Fruit fly (Drosophila melanogaster) whole organism, embryonic: Measurements from ENCODE around the gene Fbw5.

Source experiments
- ATbp ChIP-seq: fragments of 200-800 bp; sonication (Bioruptor generic); optimal IDR thresholded peaks from 2 replicates; lab custom pipeline; 2017; ENCODE audit warnings: missing biosample characterization, mild to moderate bottlenecking, missing genetic modification characterization, missing genetic modification reagents
- Ada2b ChIP-seq: fragments of 200-800 bp; sonication (Bioruptor generic); IDR thresholded peaks from 2 replicates; pipeline ENCODE4 v1.3.6; 2022; ENCODE audit warnings: missing biosample characterization, missing genetic modification characterization
- Atf-2 ChIP-seq: fragments of 200-800 bp; sonication (Bioruptor generic); optimal IDR thresholded peaks from 2 replicates; lab custom pipeline; 2016; ENCODE audit warnings: missing biosample characterization, missing genetic modification characterization
- B-H1 ChIP-seq: fragments of 200-800 bp; sonication (Bioruptor generic); IDR thresholded peaks from 3 replicates; pipeline ENCODE4 v1.3.6; 2022; ENCODE audit warnings: missing biosample characterization, missing genetic modification characterization
- B-H2 ChIP-seq: fragments of 200-800 bp; sonication (Bioruptor generic); optimal IDR thresholded peaks from 2 replicates; lab custom pipeline; 2018; ENCODE audit warnings: missing biosample characterization, mild to moderate bottlenecking, missing genetic modification characterization
- CG10267 ChIP-seq: fragments of 200-800 bp; sonication (Bioruptor generic); optimal IDR thresholded peaks from 2 replicates; lab custom pipeline; 2018; ENCODE audit warnings: missing biosample characterization, mild to moderate bottlenecking, missing genetic modification characterization, moderate library complexity
- CG10366 ChIP-seq: fragments of 200-800 bp; sonication (Bioruptor generic); IDR thresholded peaks from 2 replicates; pipeline ENCODE4 v1.3.6; 2022; ENCODE audit warnings: missing biosample characterization, missing genetic modification characterization
- CG11456 ChIP-seq: fragments of 200-800 bp; sonication (Bioruptor generic); IDR thresholded peaks from 3 replicates; pipeline ENCODE4 v1.3.6; 2022; ENCODE audit warnings: missing biosample characterization, missing genetic modification characterization
- CG13624 ChIP-seq: fragments of 200-800 bp; sonication (Bioruptor generic); optimal IDR thresholded peaks from 2 replicates; lab custom pipeline; 2016; ENCODE audit warnings: missing biosample characterization, missing genetic modification characterization
- CG14710 ChIP-seq: fragments of 200-800 bp; sonication (Bioruptor generic); optimal IDR thresholded peaks from 3 replicates; lab custom pipeline; 2019; ENCODE audit warnings: missing biosample characterization, mild to moderate bottlenecking, missing genetic modification characterization, moderate library complexity
- CG1602 ChIP-seq: fragments of 200-800 bp; sonication (Bioruptor generic); optimal IDR thresholded peaks from 3 replicates; lab custom pipeline; 2016; ENCODE audit warnings: missing biosample characterization, missing genetic modification characterization
- CG16815 ChIP-seq: fragments of 200-800 bp; sonication (Bioruptor generic); optimal IDR thresholded peaks from 3 replicates; lab custom pipeline; 2017; ENCODE audit warnings: missing biosample characterization, mild to moderate bottlenecking, missing genetic modification characterization
- CG3281 ChIP-seq: fragments of 200-800 bp; sonication (Bioruptor generic); optimal IDR thresholded peaks from 3 replicates; lab custom pipeline; 2017; ENCODE audit warnings: missing biosample characterization, mild to moderate bottlenecking, missing genetic modification characterization
- CG3726 ChIP-seq: fragments of 200-800 bp; sonication (Bioruptor generic); IDR thresholded peaks from 3 replicates; pipeline ENCODE4, ENCODE4 v1.3.6; 2022; ENCODE audit warnings: missing biosample characterization, missing genetic modification characterization
- CG4424 ChIP-seq: fragments of 200-800 bp; sonication (Bioruptor generic); optimal IDR thresholded peaks from 3 replicates; lab custom pipeline; 2016; ENCODE audit warnings: missing biosample characterization, missing genetic modification characterization
- CG6272 ChIP-seq: fragments of 200-800 bp; sonication (Bioruptor generic); IDR thresholded peaks from 2 replicates; pipeline ENCODE4 v1.3.6; 2022; ENCODE audit warnings: missing biosample characterization, missing genetic modification characterization
- CG8281 ChIP-seq: fragments of 200-800 bp; sonication (Bioruptor generic); optimal IDR thresholded peaks from 2 replicates; lab custom pipeline; 2018; ENCODE audit warnings: missing biosample characterization, mild to moderate bottlenecking, missing genetic modification characterization, moderate library complexity
- CG8388 ChIP-seq: fragments of 200-800 bp; sonication (Bioruptor generic); optimal IDR thresholded peaks from 2 replicates; lab custom pipeline; 2019; ENCODE audit warnings: missing biosample characterization, mild to moderate bottlenecking, missing genetic modification characterization, moderate library complexity
- CoRest ChIP-seq: fragments of 200-800 bp; sonication (Bioruptor generic); optimal IDR thresholded peaks from 3 replicates; lab custom pipeline; 2018; ENCODE audit warnings: missing biosample characterization, mild to moderate bottlenecking, missing genetic modification characterization, moderate library complexity
- Dad ChIP-seq: fragments of 200-800 bp; sonication (Bioruptor generic); optimal IDR thresholded peaks from 3 replicates; lab custom pipeline; 2016; ENCODE audit warnings: missing biosample characterization, missing genetic modification characterization
- Dref ChIP-seq: fragments of 200-800 bp; sonication (Bioruptor generic); IDR thresholded peaks from 2 replicates; pipeline ENCODE4 v1.3.6; 2022; ENCODE audit warnings: missing biosample characterization, missing genetic modification characterization
- Drgx ChIP-seq: fragments of 200-800 bp; sonication (Bioruptor generic); IDR thresholded peaks from 2 replicates; pipeline ENCODE4 v1.3.6; 2022; ENCODE audit warnings: missing biosample characterization, missing genetic modification characterization
- ERR ChIP-seq: fragments of 200-800 bp; sonication (Bioruptor generic); optimal IDR thresholded peaks from 2 replicates; lab custom pipeline; 2016; ENCODE audit warnings: missing biosample characterization, missing genetic modification characterization
- Gug ChIP-seq: fragments of 200-800 bp; sonication (Bioruptor generic); IDR thresholded peaks from 4 replicates; pipeline ENCODE4 v1.3.6; 2022; ENCODE audit warnings: missing biosample characterization, missing genetic modification characterization
- HLH3B ChIP-seq: fragments of 200-800 bp; sonication (Bioruptor generic); IDR thresholded peaks from 2 replicates; pipeline ENCODE4 v1.3.6; 2022; ENCODE audit warnings: missing biosample characterization, missing genetic modification characterization
- HLH54F ChIP-seq: fragments of 200-800 bp; sonication (Bioruptor generic); optimal IDR thresholded peaks from 3 replicates; lab custom pipeline; 2016; ENCODE audit warnings: missing biosample characterization, missing genetic modification characterization
- Jarid2 ChIP-seq: fragments of 200-800 bp; sonication (Bioruptor generic); optimal IDR thresholded peaks from 3 replicates; lab custom pipeline; 2017; ENCODE audit warnings: mild to moderate bottlenecking, missing biosample characterization, missing genetic modification reagents, missing genetic modification characterization
- Kr ChIP-seq: fragments of 200-800 bp; sonication (Bioruptor generic); optimal IDR thresholded peaks from 2 replicates; lab custom pipeline; 2017; ENCODE audit warnings: missing biosample characterization, mild to moderate bottlenecking, missing genetic modification characterization
- Oli ChIP-seq: fragments of 200-800 bp; sonication (Bioruptor generic); optimal IDR thresholded peaks from 2 replicates; lab custom pipeline; 2018; ENCODE audit warnings: missing biosample characterization, mild to moderate bottlenecking, missing genetic modification characterization, moderate library complexity
- PHDP ChIP-seq: fragments of 200-800 bp; sonication (Bioruptor generic); optimal IDR thresholded peaks from 3 replicates; lab custom pipeline; 2018; ENCODE audit warnings: missing biosample characterization, mild to moderate bottlenecking, missing genetic modification characterization, moderate library complexity
- Pdp1 ChIP-seq, 2 experiments: fragments of 200-800 bp; sonication (Bioruptor generic); optimal IDR thresholded peaks; 3 replicates each; lab custom pipeline; 2016; ENCODE audit warnings: missing biosample characterization in 2 of 2, missing genetic modification characterization in 2 of 2, mild to moderate bottlenecking in 1 of 2, moderate library complexity in 1 of 2
- Taf1 ChIP-seq: fragments of 200-800 bp; sonication (Bioruptor generic); IDR thresholded peaks from 2 replicates; pipeline ENCODE4 v1.3.6; 2022; ENCODE audit warnings: missing biosample characterization, missing genetic modification characterization
- ash1 ChIP-seq: fragments of 200-800 bp; sonication (Bioruptor generic); optimal IDR thresholded peaks from 2 replicates; lab custom pipeline; 2018; ENCODE audit warnings: missing biosample characterization, mild to moderate bottlenecking, missing genetic modification characterization
- ato ChIP-seq: fragments of 200-800 bp; sonication (Bioruptor generic); IDR thresholded peaks from 2 replicates; pipeline ENCODE4 v1.3.6; 2022; ENCODE audit warnings: missing biosample characterization, missing genetic modification characterization; ENCODE audit not compliant: partially characterized antibody
- cwo ChIP-seq: fragments of 200-800 bp; sonication (Bioruptor generic); optimal IDR thresholded peaks from 3 replicates; lab custom pipeline; 2017; ENCODE audit warnings: missing biosample characterization, missing genetic modification characterization, mild to moderate bottlenecking, moderate library complexity, missing genetic modification reagents
- ftz-f1 ChIP-seq: fragments of 200-800 bp; sonication (Bioruptor generic); optimal IDR thresholded peaks from 2 replicates; lab custom pipeline; 2016; ENCODE audit warnings: missing biosample characterization, missing genetic modification characterization
- hbn ChIP-seq: fragments of 200-800 bp; sonication (Bioruptor generic); IDR thresholded peaks from 2 replicates; pipeline ENCODE4 v1.3.6; 2022; ENCODE audit warnings: missing biosample characterization, missing genetic modification characterization; ENCODE audit not compliant: partially characterized antibody
- klu ChIP-seq: fragments of 200-800 bp; sonication (Bioruptor generic); IDR thresholded peaks from 2 replicates; pipeline ENCODE4 v1.3.6; 2022; ENCODE audit warnings: missing biosample characterization, missing genetic modification characterization
- lbe ChIP-seq: fragments of 200-800 bp; sonication (Bioruptor generic); optimal IDR thresholded peaks from 2 replicates; lab custom pipeline; 2016; ENCODE audit warnings: missing biosample characterization, mild to moderate bottlenecking, missing genetic modification characterization
- luna ChIP-seq: fragments of 200-800 bp; sonication (Bioruptor generic); optimal IDR thresholded peaks from 2 replicates; lab custom pipeline; 2016; ENCODE audit warnings: missing biosample characterization, missing genetic modification characterization
- nerfin-2 ChIP-seq: fragments of 200-800 bp; sonication (Bioruptor generic); IDR thresholded peaks from 2 replicates; pipeline ENCODE4 v1.3.6; 2022; ENCODE audit warnings: missing biosample characterization, missing genetic modification characterization; ENCODE audit not compliant: partially characterized antibody
- nmo ChIP-seq: fragments of 200-800 bp; sonication (Bioruptor generic); optimal IDR thresholded peaks from 2 replicates; lab custom pipeline; 2018; ENCODE audit warnings: missing biosample characterization, mild to moderate bottlenecking, missing genetic modification characterization, moderate library complexity
- onecut ChIP-seq: fragments of 200-800 bp; sonication (Bioruptor generic); IDR thresholded peaks from 2 replicates; pipeline ENCODE4 v1.3.6; 2022; ENCODE audit warnings: missing biosample characterization, missing genetic modification characterization
- pan ChIP-seq, 4 experiments: fragments of >200 bp in 3 of 4; fragments of 200-800 bp in 1 of 4; sonication (Bioruptor generic) in 1 of 4; optimal IDR thresholded peaks in 3 of 4; IDR thresholded peaks in 1 of 4; 2 replicates each; pipeline versions ENCODE4 v1.3.6 to Lab custom; 2017 to 2022; ENCODE audit warnings: missing biosample characterization in 2 of 4, missing genetic modification characterization in 2 of 4, mixed read lengths in 1 of 4
- rib ChIP-seq: fragments of 200-800 bp; sonication (Bioruptor generic); IDR thresholded peaks from 2 replicates; pipeline ENCODE4 v1.3.6; 2022; ENCODE audit warnings: missing biosample characterization, missing genetic modification characterization
- salm ChIP-seq: fragments of 200-800 bp; sonication (Bioruptor generic); optimal IDR thresholded peaks from 2 replicates; lab custom pipeline; 2018; ENCODE audit warnings: missing biosample characterization, mild to moderate bottlenecking, missing genetic modification characterization
- sens-2 ChIP-seq: fragments of 200-800 bp; sonication (Bioruptor generic); IDR thresholded peaks from 2 replicates; pipeline ENCODE4 v1.3.6; 2022; ENCODE audit warnings: missing biosample characterization, missing genetic modification characterization
- seq ChIP-seq: fragments of 200-800 bp; sonication (Bioruptor generic); IDR thresholded peaks from 2 replicates; pipeline ENCODE4 v1.3.6; 2022; ENCODE audit warnings: missing biosample characterization, missing genetic modification characterization
- sisA ChIP-seq: fragments of 200-800 bp; sonication (Bioruptor generic); IDR thresholded peaks from 2 replicates; pipeline ENCODE4 v1.3.6; 2022; ENCODE audit warnings: missing biosample characterization, missing genetic modification characterization
- trh ChIP-seq: fragments of 200-800 bp; sonication (Bioruptor generic); optimal IDR thresholded peaks from 2 replicates; lab custom pipeline; 2016; ENCODE audit warnings: missing biosample characterization, missing genetic modification characterization

The Fbw5 gene

dm6 chr2L:6065823-6066222, at the start of gene Fbw5, which contains the start of gene CG9147 (continued):
- TF ChIP-seq lbe (GFP tag; lab: Kevin White, UChicago) (peak; percentile 99), nmo (GFP tag; lab: Kevin White, UChicago) (peak; percentile 100), CG14710 (tag; lab: Kevin White, UChicago) (peak; percentile 98), ATbp (GFP tag; lab: Kevin White, UChicago) (peak; percentile 100), Oli (tag; lab: Kevin White, UChicago) (peak; percentile 100), Dad (GFP tag; lab: Kevin White, UChicago) (peak; percentile 99), Jarid2 (peak; percentile 89), ash1 (GFP tag; lab: Kevin White, UChicago) (peak; percentile 97), Taf1 (GFP tag; lab: Robert Waterston, UW) (peak; percentile 99), ERR (GFP tag; lab: Kevin White, UChicago) (peak; percentile 99), HLH54F (GFP tag; lab: Kevin White, UChicago) (peak; percentile 99), CG4424 (GFP tag; lab: Kevin White, UChicago) (peak; percentile 98), ftz-f1 (GFP tag; lab: Kevin White, UChicago) (peak; percentile 96), Kr (GFP tag; lab: Kevin White, UChicago) (peak; percentile 83), CG8388 (peak; percentile 99), CG8281 (peak; percentile 94), CG10366 (GFP tag; lab: Robert Waterston, UW) (peak; percentile 100), hbn (GFP tag; lab: Robert Waterston, UW) (0 out of 2 replicates have a peak, but pooled peaks have one; percentile 51), CG10267 (tag; lab: Kevin White, UChicago) (peak; percentile 98), salm (peak; percentile 99), HLH3B (GFP tag; lab: Robert Waterston, UW) (peak; percentile 100), CoRest (tag; lab: Kevin White, UChicago) (peak; percentile 100), CG3726 (GFP tag; lab: Robert Waterston, UW) (peak; percentile 99), luna (GFP tag; lab: Kevin White, UChicago) (peak; percentile 99), B-H1 (peak; percentile 99), klu (GFP tag; lab: Robert Waterston, UW) (peak; percentile 99), ato (GFP tag; lab: Robert Waterston, UW) (no peak; the same call in 1 of the 2 replicates), sens-2 (GFP tag; lab: Robert Waterston, UW) (peak; percentile 99), seq (GFP tag; lab: Robert Waterston, UW) (peak; percentile 100), pan (optimal IDR thresholded peaks at IDR 0.05; lab: Kevin White, UChicago) (peak in 1 of 2 experiments; percentile 25), pan (GFP tag; optimal IDR thresholded peaks at IDR 0.05 in 1 of 2, IDR thresholded peaks at IDR 0.05 in 1 of 2) (peak; percentile 70 to 99), Dref (GFP tag; lab: Robert Waterston, UW) (peak; percentile 76), Gug (GFP tag; lab: Robert Waterston, UW) (peak; percentile 99), nerfin-2 (GFP tag; lab: Robert Waterston, UW) (peak; percentile 71), Atf-2 (GFP tag; lab: Kevin White, UChicago) (peak; percentile 99), CG11456 (GFP tag; lab: Robert Waterston, UW) (peak; percentile 100), CG1602 (GFP tag; lab: Kevin White, UChicago) (peak; percentile 100), cwo (GFP tag; lab: Kevin White, UChicago) (peak; percentile 97), sisA (GFP tag; lab: Robert Waterston, UW) (peak; percentile 100), B-H2 (GFP tag; lab: Kevin White, UChicago) (peak; percentile 95), trh (GFP tag; lab: Kevin White, UChicago) (peak; percentile 99), CG16815 (GFP tag; lab: Kevin White, UChicago) (peak; percentile 100), onecut (GFP tag; lab: Robert Waterston, UW) (peak; percentile 99), PHDP (tag; lab: Kevin White, UChicago) (peak; percentile 100), Ada2b (GFP tag; lab: Robert Waterston, UW) (peak; percentile 100), CG3281 (GFP tag; lab: Kevin White, UChicago) (peak; percentile 98), CG6272 (GFP tag; lab: Robert Waterston, UW) (peak; percentile 99), Pdp1 (GFP tag; optimal IDR thresholded peaks at IDR 0.05; lab: Kevin White, UChicago) (peak; percentile 99 to 100), CG13624 (GFP tag; lab: Kevin White, UChicago) (peak; percentile 100), rib (peak; percentile 99), Drgx (GFP tag; lab: Robert Waterston, UW) (peak; percentile 99)
